Worm (Caenorhabditis elegans) whole organism, L2 larva: ENCODE measurements around the gene Y51B9A.5.

Source experiments
- aly-2 ChIP-seq: fragments of 150-350 bp; optimal IDR thresholded peaks from 2 replicates; lab custom pipeline; 2014; ENCODE audit warnings: missing biosample characterization, missing genetic modification characterization
- ama-1 ChIP-seq: fragments of 150-350 bp; optimal IDR thresholded peaks from 2 replicates; lab custom pipeline; 2018; ENCODE audit warnings: inconsistent platforms
- ceh-82 ChIP-seq: fragments of 150-350 bp; optimal IDR thresholded peaks from 2 replicates; lab custom pipeline; 2014; ENCODE audit warnings: missing biosample characterization, missing genetic modification characterization
- egl-27 ChIP-seq: sonication (generic microtip); optimal IDR thresholded peaks from 3 replicates; lab custom pipeline; 2017; ENCODE audit warnings: missing biosample characterization, missing genetic modification reagents, missing genetic modification characterization
- gmeb-1 ChIP-seq: fragments of 150-350 bp; optimal IDR thresholded peaks from 2 replicates; lab custom pipeline; 2014; ENCODE audit warnings: missing biosample characterization, missing genetic modification characterization
- lin-39 ChIP-seq: fragments of 150-350 bp; optimal IDR thresholded peaks from 2 replicates; lab custom pipeline; 2014; ENCODE audit warnings: missing biosample characterization, missing genetic modification reagents, missing genetic modification characterization
- lsy-2 ChIP-seq, 2 experiments: fragments of 150-350 bp in 1 of 2; sonication (generic microtip) in 1 of 2; optimal IDR thresholded peaks; 2 replicates each; lab custom pipeline; 2014 to 2017; ENCODE audit warnings: missing biosample characterization in 2 of 2, missing genetic modification characterization in 2 of 2
- nhr-12 ChIP-seq: fragments of 150-350 bp; optimal IDR thresholded peaks from 2 replicates; lab custom pipeline; 2014; ENCODE audit warnings: missing biosample characterization, missing genetic modification characterization
- nhr-25 ChIP-seq: fragments of 150-350 bp; sonication (generic microtip); optimal IDR thresholded peaks from 3 replicates; lab custom pipeline; 2014; ENCODE audit warnings: missing biosample characterization, missing genetic modification characterization
- nhr-77 ChIP-seq: fragments of 150-350 bp; optimal IDR thresholded peaks from 2 replicates; lab custom pipeline; 2014; ENCODE audit warnings: missing biosample characterization, missing genetic modification characterization
- snpc-4 ChIP-seq: fragments of 150-350 bp; optimal IDR thresholded peaks from 2 replicates; lab custom pipeline; 2014; ENCODE audit warnings: missing biosample characterization, missing genetic modification characterization
- unc-39 ChIP-seq: fragments of 150-350 bp; optimal IDR thresholded peaks from 2 replicates; lab custom pipeline; 2014; ENCODE audit warnings: missing biosample characterization, missing genetic modification characterization
- ztf-4 ChIP-seq: fragments of 150-350 bp; optimal IDR thresholded peaks from 2 replicates; lab custom pipeline; 2014; ENCODE audit warnings: missing biosample characterization, missing genetic modification characterization

- TF ChIP-seq unc-39 (no peak), egl-27 (no peak), aly-2 (no peak), nhr-77 (tag; lab: Kevin White, UChicago) (no peak), ama-1 (lab: Kevin White, UChicago) (no peak), lin-39 (tag; lab: Kevin White, UChicago) (no peak), lsy-2 (tag; optimal IDR thresholded peaks at IDR 0.05; lab: Kevin White, UChicago) (peak; percentile 56 to 85), gmeb-1 (peak; percentile 69), snpc-4 (peak; percentile 14), nhr-12 (tag; lab: Kevin White, UChicago) (no peak), ceh-82 (tag; lab: Kevin White, UChicago) (no peak), nhr-25 (tag; lab: Kevin White, UChicago) (no peak), ztf-4 (tag; lab: Kevin White, UChicago) (no peak)
Measured at ce11 chrII:9416381-9417276, 12.7 kb downstream of the Y51B9A.5 start, which contains the start of the genes gss-1 and chch-3.
